Worm (Caenorhabditis elegans) whole organism, young adult: ENCODE data around the gene F48A11.4.
A peak's percentile ranks its signal among the peaks of the same experiment; 100 is the strongest.

ENCODE experiments used
- C06A6.2 ChIP-seq: fragments of 200-800 bp; sonication (Bioruptor generic); conservative IDR thresholded peaks from 2 replicates; pipeline ENCODE4 v1.3.6; 2022; ENCODE audit warnings: missing genetic modification characterization, missing compliant biosample characterization
- F23B12.7 ChIP-seq: sonication (generic microtip); optimal IDR thresholded peaks from 2 replicates; lab custom pipeline; 2017; ENCODE audit warnings: missing genetic modification characterization, mild to moderate bottlenecking, missing compliant biosample characterization, antibody characterized with exemption, moderate library complexity; ENCODE audit not compliant: insufficient read depth
- F49E8.2 ChIP-seq: sonication (generic microtip); optimal IDR thresholded peaks from 3 replicates; lab custom pipeline; 2017; ENCODE audit warnings: missing genetic modification characterization, mild to moderate bottlenecking, missing compliant biosample characterization, antibody characterized with exemption, moderate library complexity; ENCODE audit not compliant: insufficient read depth
- F57A8.1 ChIP-seq: fragments of 200-800 bp; sonication (Bioruptor generic); optimal IDR thresholded peaks from 2 replicates; lab custom pipeline; 2018; ENCODE audit warnings: mild to moderate bottlenecking, missing genetic modification characterization, moderate library complexity, missing compliant biosample characterization
- F57C9.4 ChIP-seq: sonication (generic microtip); optimal IDR thresholded peaks from 2 replicates; lab custom pipeline; 2017; ENCODE audit warnings: mild to moderate bottlenecking, missing genetic modification characterization, missing compliant biosample characterization
- Y53F4B.3 ChIP-seq: fragments of 200-800 bp; sonication (Bioruptor generic); IDR thresholded peaks from 2 replicates; pipeline ENCODE4 v1.3.6; 2022; ENCODE audit warnings: missing genetic modification reagents, missing genetic modification characterization, missing compliant biosample characterization
- Y53G8AR.9 ChIP-seq: fragments of 200-800 bp; sonication (Bioruptor generic); conservative IDR thresholded peaks from 2 replicates; pipeline ENCODE4 v1.3.6; 2022; ENCODE audit warnings: missing genetic modification reagents, missing genetic modification characterization, missing compliant biosample characterization
- Y67H2A.10 ChIP-seq: fragments of 200-800 bp; sonication (Bioruptor generic); conservative IDR thresholded peaks from 2 replicates; pipeline ENCODE4 v1.3.6; 2022; ENCODE audit warnings: missing genetic modification reagents, missing genetic modification characterization, missing compliant biosample characterization
- Y79H2A.3 ChIP-seq: fragments of 200-800 bp; sonication (Bioruptor generic); conservative IDR thresholded peaks from 2 replicates; pipeline ENCODE4 v1.3.6; 2022; ENCODE audit warnings: missing genetic modification reagents, missing genetic modification characterization, missing compliant biosample characterization
- Y95B8A.8 ChIP-seq: fragments of 200-800 bp; sonication (Bioruptor generic); IDR thresholded peaks from 2 replicates; pipeline ENCODE4 v1.3.6; 2022; ENCODE audit warnings: missing genetic modification reagents, missing genetic modification characterization, missing compliant biosample characterization
- ama-1 ChIP-seq, 3 experiments: fragments of 150-350 bp in 1 of 3; sonication (generic microtip) in 2 of 3; optimal IDR thresholded peaks; 2 replicates each; lab custom pipeline; 2014 to 2018; ENCODE audit warnings: missing biosample characterization in 2 of 3, missing genetic modification characterization in 2 of 3, missing genetic modification reagents in 2 of 3
- attf-3 ChIP-seq: fragments of 200-800 bp; sonication (Bioruptor generic); conservative IDR thresholded peaks from 2 replicates; pipeline ENCODE4 v1.3.6; 2022; ENCODE audit warnings: missing genetic modification reagents, missing genetic modification characterization, missing compliant biosample characterization
- attf-6 ChIP-seq: fragments of 200-800 bp; sonication (Bioruptor generic); IDR thresholded peaks from 2 replicates; pipeline ENCODE4 v1.3.6; 2022; ENCODE audit warnings: missing genetic modification reagents, missing genetic modification characterization, missing compliant biosample characterization
- bed-2 ChIP-seq: fragments of 200-800 bp; sonication (Bioruptor generic); IDR thresholded peaks from 2 replicates; pipeline ENCODE4 v1.3.6; 2022; ENCODE audit warnings: missing genetic modification reagents, missing genetic modification characterization, missing compliant biosample characterization
- ccch-3 ChIP-seq: fragments of 200-800 bp; sonication (Bioruptor generic); optimal IDR thresholded peaks from 2 replicates; lab custom pipeline; 2018; ENCODE audit warnings: mild to moderate bottlenecking, missing genetic modification characterization, missing compliant biosample characterization
- ceh-100 ChIP-seq: fragments of 200-800 bp; sonication (Bioruptor generic); IDR thresholded peaks from 2 replicates; pipeline ENCODE4 v1.3.6; 2022; ENCODE audit warnings: missing genetic modification reagents, missing genetic modification characterization, missing compliant biosample characterization
- ceh-27 ChIP-seq: fragments of 200-800 bp; sonication (Bioruptor generic); optimal IDR thresholded peaks from 2 replicates; lab custom pipeline; 2018; ENCODE audit warnings: mild to moderate bottlenecking, missing genetic modification characterization, moderate library complexity, missing compliant biosample characterization
- ceh-40 ChIP-seq: fragments of 200-800 bp; sonication (Bioruptor generic); IDR thresholded peaks from 2 replicates; pipeline ENCODE4 v1.3.6; 2022; ENCODE audit warnings: missing genetic modification characterization, missing compliant biosample characterization
- ceh-58 ChIP-seq: fragments of 200-800 bp; sonication (Bioruptor generic); IDR thresholded peaks from 2 replicates; pipeline ENCODE4 v1.3.6; 2022; ENCODE audit warnings: missing genetic modification characterization, missing compliant biosample characterization
- ceh-91 ChIP-seq: fragments of 200-800 bp; sonication (Bioruptor generic); IDR thresholded peaks from 2 replicates; pipeline ENCODE4 v1.3.6; 2022; ENCODE audit warnings: missing genetic modification reagents, missing genetic modification characterization, missing compliant biosample characterization
- egl-18 ChIP-seq: fragments of 200-800 bp; sonication (Bioruptor generic); IDR thresholded peaks from 2 replicates; pipeline ENCODE4 v1.3.6; 2022; ENCODE audit warnings: missing genetic modification reagents, missing genetic modification characterization, missing compliant biosample characterization
- egl-44 ChIP-seq: fragments of 200-800 bp; sonication (Bioruptor generic); IDR thresholded peaks from 2 replicates; pipeline ENCODE4 v1.3.6; 2022; ENCODE audit warnings: missing genetic modification reagents, missing genetic modification characterization, missing compliant biosample characterization
- him-1 ChIP-seq: sonication (generic microtip); optimal IDR thresholded peaks from 2 replicates; lab custom pipeline; 2016; ENCODE audit warnings: missing genotype, missing genetic modification reagents, missing genetic modification characterization, missing compliant biosample characterization
- hlh-26 ChIP-seq: fragments of 200-800 bp; sonication (Bioruptor generic); conservative IDR thresholded peaks from 2 replicates; pipeline ENCODE4 v1.3.6; 2022; ENCODE audit warnings: missing genetic modification reagents, missing genetic modification characterization, missing compliant biosample characterization
- hmg-20 ChIP-seq: fragments of 200-800 bp; sonication (Bioruptor generic); IDR thresholded peaks from 2 replicates; pipeline ENCODE4 v1.3.6; 2022; ENCODE audit warnings: missing genetic modification reagents, missing genetic modification characterization, missing compliant biosample characterization
- hrde-1 ChIP-seq: sonication (generic microtip); optimal IDR thresholded peaks from 2 replicates; lab custom pipeline; 2016; ENCODE audit warnings: missing genetic modification characterization, mild to moderate bottlenecking, missing compliant biosample characterization, moderate library complexity, missing genotype, missing genetic modification reagents, borderline replicate concordance
- lag-1 ChIP-seq: fragments of 200-800 bp; sonication (Bioruptor generic); IDR thresholded peaks from 2 replicates; pipeline ENCODE4 v1.3.6; 2022; ENCODE audit warnings: missing genetic modification reagents, missing genetic modification characterization, missing compliant biosample characterization
- lin-26 ChIP-seq: fragments of 200-800 bp; sonication (Bioruptor generic); IDR thresholded peaks from 2 replicates; pipeline ENCODE4 v1.3.6; 2022; ENCODE audit warnings: missing genetic modification reagents, missing genetic modification characterization, missing compliant biosample characterization
- lsl-1 ChIP-seq: fragments of 200-800 bp; sonication (Bioruptor generic); optimal IDR thresholded peaks from 2 replicates; lab custom pipeline; 2018; ENCODE audit warnings: mild to moderate bottlenecking, missing genetic modification characterization, moderate library complexity, missing compliant biosample characterization
- mel-28 ChIP-seq: sonication (generic microtip); optimal IDR thresholded peaks from 2 replicates; lab custom pipeline; 2016; ENCODE audit warnings: borderline replicate concordance, mild to moderate bottlenecking, missing genetic modification characterization, missing compliant biosample characterization
- nfya-1 ChIP-seq: sonication (generic microtip); optimal IDR thresholded peaks from 2 replicates; lab custom pipeline; 2017; ENCODE audit warnings: antibody characterized with exemption, missing compliant biosample characterization, missing genetic modification characterization, borderline replicate concordance; ENCODE audit not compliant: insufficient read depth
- nfyb-1 ChIP-seq: fragments of 200-800 bp; sonication (Bioruptor generic); IDR thresholded peaks from 2 replicates; pipeline ENCODE4 v1.3.6; 2022; ENCODE audit warnings: missing genetic modification reagents, missing genetic modification characterization, missing compliant biosample characterization
- pbrm-1 ChIP-seq: fragments of 200-800 bp; sonication (Bioruptor generic); IDR thresholded peaks from 2 replicates; pipeline ENCODE4 v1.3.6; 2022; ENCODE audit warnings: missing genetic modification reagents, missing genetic modification characterization, missing compliant biosample characterization
- sea-2 ChIP-seq: fragments of 200-800 bp; sonication (Bioruptor generic); IDR thresholded peaks from 2 replicates; pipeline ENCODE4 v1.3.6; 2022; ENCODE audit warnings: missing genetic modification characterization, missing compliant biosample characterization
- tlf-1 ChIP-seq: fragments of 200-800 bp; sonication (Bioruptor generic); optimal IDR thresholded peaks from 2 replicates; lab custom pipeline; 2018; ENCODE audit warnings: mild to moderate bottlenecking, missing genetic modification characterization, missing compliant biosample characterization
- zfh-2 ChIP-seq: fragments of 200-800 bp; sonication (Bioruptor generic); conservative IDR thresholded peaks from 2 replicates; pipeline ENCODE4 v1.3.6; 2022; ENCODE audit warnings: missing genetic modification reagents, missing genetic modification characterization, missing compliant biosample characterization
- ztf-26 ChIP-seq: sonication (generic microtip); optimal IDR thresholded peaks from 2 replicates; lab custom pipeline; 2017; ENCODE audit warnings: missing genetic modification characterization, missing compliant biosample characterization
- ztf-3 ChIP-seq: fragments of 200-800 bp; sonication (Bioruptor generic); optimal IDR thresholded peaks from 2 replicates; lab custom pipeline; 2018; ENCODE audit warnings: mild to moderate bottlenecking, missing genetic modification characterization, missing compliant biosample characterization
- ztf-6 ChIP-seq: fragments of 200-800 bp; sonication (Bioruptor generic); IDR thresholded peaks from 2 replicates; pipeline ENCODE4 v1.3.6; 2022; ENCODE audit warnings: missing genetic modification reagents, missing genetic modification characterization, missing compliant biosample characterization

The F48A11.4 gene

DNA sequence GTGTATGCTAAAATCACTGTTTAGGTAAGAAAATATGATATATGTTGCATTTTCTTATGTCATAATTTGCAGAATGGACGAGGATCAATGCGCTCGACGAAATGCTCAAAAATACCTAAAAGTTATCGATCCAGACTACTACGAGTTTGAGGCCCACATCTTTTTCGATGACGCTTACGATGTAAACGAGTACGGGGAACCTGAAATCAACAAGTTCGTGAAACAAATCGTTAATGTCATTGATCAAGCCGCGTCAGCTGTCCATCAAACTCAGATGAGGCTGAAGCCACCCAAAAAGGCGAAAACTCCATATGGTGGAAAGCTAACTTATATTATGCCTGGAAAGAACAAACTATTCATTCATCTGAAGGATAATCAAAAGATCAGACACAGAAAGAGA, 8.3 kb downstream of the F48A11.4 start:
- TF ChIP-seq attf-3 (GFP tag; lab: Robert Waterston, UW) (no peak), Y53G8AR.9 (no peak), sea-2 (GFP tag; lab: Robert Waterston, UW) (no peak), him-1 (no peak)

ce11 chrII:196685-197084, 19.7 kb downstream of the F48A11.4 start, which contains the start of gene chs-2:
chs-2 (plus strand) TSS chrII:196985.
- TF ChIP-seq F49E8.2 (tag; lab: Kevin White, UChicago) (no peak), Y53F4B.3 (GFP tag; lab: Robert Waterston, UW) (no peak), Y95B8A.8 (GFP tag; lab: Robert Waterston, UW) (no peak), ceh-91 (GFP tag; lab: Robert Waterston, UW) (no peak), ceh-27 (GFP tag; lab: Kevin White, UChicago) (no peak), lin-26 (GFP tag; lab: Robert Waterston, UW) (no peak), ceh-40 (GFP tag; lab: Robert Waterston, UW) (no peak), hlh-26 (GFP tag; lab: Robert Waterston, UW) (no peak)

- no peak for TF ChIP-seq Y67H2A.10 (GFP tag; lab: Robert Waterston, UW)
- TF ChIP-seq ztf-6 (GFP tag; lab: Robert Waterston, UW): no peak
- TF ChIP-seq hmg-20: no peak
- no peak for TF ChIP-seq attf-6
- TF ChIP-seq mel-28 (tag; lab: Kevin White, UChicago): no peak
- TF ChIP-seq F23B12.7 (tag; lab: Kevin White, UChicago): no peak
- TF ChIP-seq F49E8.2 (tag; lab: Kevin White, UChicago): no peak
- no peak for TF ChIP-seq lag-1 (GFP tag; lab: Robert Waterston, UW)
- TF ChIP-seq tlf-1 (GFP tag; lab: Kevin White, UChicago): no peak
- no peak for TF ChIP-seq Y79H2A.3 (GFP tag; lab: Robert Waterston, UW)
- TF ChIP-seq ztf-26 (tag; lab: Kevin White, UChicago): no peak
- TF ChIP-seq nfyb-1: no peak
These were observed 22.0 kb downstream of the F48A11.4 start, which contains the start of gene abu-11 for ce11 chrII:194458-194857. abu-11 (minus strand) TSS chrII:194558.

- no peak for TF ChIP-seq hlh-26 (GFP tag; lab: Robert Waterston, UW)
- TF ChIP-seq zfh-2 (GFP tag; lab: Robert Waterston, UW): peak; percentile 53; the same call in 1 of the 2 replicates
These were observed 23.8 kb downstream of the F48A11.4 start for ce11 chrII:192584-192983.

ce11 chrII:188967-189366, 27.5 kb downstream of the F48A11.4 start, which contains the start of gene T01D1.5:
T01D1.5 (minus strand) TSS chrII:189067.
- TF ChIP-seq ztf-3 (no peak), lsl-1 (GFP tag; lab: Kevin White, UChicago) (no peak), pbrm-1 (no peak), ceh-100 (GFP tag; lab: Robert Waterston, UW) (no peak), zfh-2 (GFP tag; lab: Robert Waterston, UW) (no peak), egl-44 (GFP tag; lab: Robert Waterston, UW) (no peak)
- TF ChIP-seq, all 124 proteins: peak for 0

DNA sequence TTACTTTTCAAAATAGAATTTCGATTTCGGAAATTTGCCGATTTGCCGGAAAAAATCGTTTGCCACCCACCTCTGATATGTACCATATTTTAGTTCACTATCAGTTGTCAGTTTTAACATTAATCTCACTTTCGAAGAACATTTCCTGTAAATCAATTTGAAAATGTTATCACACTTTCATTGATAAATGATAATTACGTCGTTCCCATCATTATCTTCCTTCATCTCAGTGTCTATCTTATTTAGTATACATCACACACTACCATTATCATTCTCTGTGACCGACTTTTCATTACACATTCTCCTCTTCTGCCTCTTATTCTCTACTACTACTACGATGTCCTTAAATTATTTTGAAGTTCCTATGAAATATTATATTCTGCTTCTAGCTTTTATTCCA, 29.9 kb downstream of the F48A11.4 start, which contains the start of gene T01D1.8:
Gene T01D1.8 (plus strand): TSS at position 236 of the 400 bp plus-strand sequence.
- no peak for TF ChIP-seq Y67H2A.10 (GFP tag; lab: Robert Waterston, UW)
- TF ChIP-seq ama-1 (optimal IDR thresholded peaks at IDR 0.05; lab: Kevin White, UChicago): no peak
- no peak for TF ChIP-seq ama-1 (GFP tag; optimal IDR thresholded peaks at IDR 0.05; lab: Kevin White, UChicago)
- TF ChIP-seq F57A8.1 (GFP tag; lab: Kevin White, UChicago): no peak
- TF ChIP-seq nfya-1 (tag; lab: Kevin White, UChicago): no peak
- TF ChIP-seq Y79H2A.3 (GFP tag; lab: Robert Waterston, UW): no peak
- TF ChIP-seq hrde-1: no peak
- TF ChIP-seq egl-18 (GFP tag; lab: Robert Waterston, UW): no peak
- no peak for TF ChIP-seq ceh-58 (GFP tag; lab: Robert Waterston, UW)
- no peak for TF ChIP-seq F57C9.4 (tag; lab: Kevin White, UChicago)
- no peak for TF ChIP-seq tlf-1 (GFP tag; lab: Kevin White, UChicago)
- no peak for TF ChIP-seq bed-2 (GFP tag; lab: Robert Waterston, UW)
- no peak for TF ChIP-seq ccch-3 (GFP tag; lab: Kevin White, UChicago)
- no peak for TF ChIP-seq C06A6.2 (GFP tag; lab: Robert Waterston, UW)
